Fruit fly (Drosophila melanogaster): ENCODE measurements around the gene CG8032.

The CG8032 gene

DNA sequence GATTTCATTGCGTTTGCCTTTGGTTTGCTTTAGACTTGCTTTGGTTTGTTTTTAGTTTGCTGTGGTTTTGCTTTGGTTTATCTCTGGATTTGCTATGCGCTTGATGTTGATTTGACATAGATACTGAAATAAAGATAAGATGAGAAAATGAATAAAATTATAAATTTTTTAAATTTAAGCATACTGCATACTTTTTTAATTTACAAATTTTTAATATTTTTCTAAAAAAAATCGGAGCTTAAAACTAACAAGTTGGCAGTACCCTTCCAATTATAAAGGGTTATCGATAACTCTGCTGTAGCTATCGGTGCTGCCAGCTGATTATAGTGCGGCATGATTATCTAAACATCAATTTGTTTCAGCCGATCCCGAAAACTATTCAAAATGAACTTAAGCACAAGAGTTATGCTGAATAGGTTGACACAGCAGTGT is 9.9 kb downstream of the CG8032 start, which contains the start of gene mRpL19 (continued):
- TF ChIP-seq Opbp (GFP tag; IDR thresholded peaks at IDR 0.05; ENCODE audit: partially characterized antibody), result no peak; the same call in 2 of the 3 replicates
- peak; percentile 70 for TF ChIP-seq gem (tag; optimal IDR thresholded peaks at IDR 0.05)
- no peak for TF ChIP-seq mam (GFP tag; optimal IDR thresholded peaks at IDR 0.05)
- TF ChIP-seq BtbVII (GFP tag; optimal IDR thresholded peaks at IDR 0.05), result no peak
- peak; percentile 64 for TF ChIP-seq Fer1 (GFP tag; optimal IDR thresholded peaks at IDR 0.05)
- TF ChIP-seq CG4617 (GFP tag; optimal IDR thresholded peaks at IDR 0.05; ENCODE audit: borderline replicate concordance), result peak; percentile 22
- TF ChIP-seq esg (GFP tag; conservative IDR thresholded peaks at IDR 0.05), result no peak
- TF ChIP-seq CG9876 (GFP tag; optimal IDR thresholded peaks at IDR 0.05), result no peak
- TF ChIP-seq usp (GFP tag; optimal IDR thresholded peaks at IDR 0.05), result no peak
- peak; percentile 44 to 88 for TF ChIP-seq crp (GFP tag; optimal IDR thresholded peaks at IDR 0.05)
- TF ChIP-seq Abd-B (GFP tag; optimal IDR thresholded peaks at IDR 0.05), result no peak
- 0 out of 4 replicates have a peak, but pooled peaks have one; percentile 40 for TF ChIP-seq chinmo (GFP tag; IDR thresholded peaks at IDR 0.05; ENCODE audit: partially characterized antibody)
- peak; percentile 59 for TF ChIP-seq tap (tag; optimal IDR thresholded peaks at IDR 0.05)
- TF ChIP-seq Hmx (GFP tag; optimal IDR thresholded peaks at IDR 0.05), result no peak
- no peak for TF ChIP-seq CG8478 (optimal IDR thresholded peaks at IDR 0.05)
- no peak for TF ChIP-seq Spps (tag; optimal IDR thresholded peaks at IDR 0.05)
- no peak for TF ChIP-seq onecut (GFP tag; IDR thresholded peaks at IDR 0.05)
- TF ChIP-seq jumu (GFP tag; optimal IDR thresholded peaks at IDR 0.05), result no peak
- no peak for TF ChIP-seq Dip2 (GFP tag; IDR thresholded peaks at IDR 0.05)
- TF ChIP-seq CG14860 (GFP tag; IDR thresholded peaks at IDR 0.05; ENCODE audit: partially characterized antibody), result no peak
- peak; percentile 7 for TF ChIP-seq CG3281 (GFP tag; optimal IDR thresholded peaks at IDR 0.05)
- TF ChIP-seq disco-r (GFP tag; optimal IDR thresholded peaks at IDR 0.05), result no peak
- TF ChIP-seq Six4 (GFP tag; optimal IDR thresholded peaks at IDR 0.05), result peak; percentile 5
- no peak for TF ChIP-seq CG17912 (GFP tag; optimal IDR thresholded peaks at IDR 0.05)
- TF ChIP-seq CG12155 (GFP tag; optimal IDR thresholded peaks at IDR 0.05), result peak; percentile 28
- TF ChIP-seq CG18764 (GFP tag; optimal IDR thresholded peaks at IDR 0.05), result peak; percentile 20
- TF ChIP-seq trh (GFP tag; optimal IDR thresholded peaks at IDR 0.05), result no peak
- TF ChIP-seq fd102C (GFP tag; optimal IDR thresholded peaks at IDR 0.05), result no peak
- TF ChIP-seq h (optimal IDR thresholded peaks at IDR 0.05), result no peak
- TF ChIP-seq CG14965 (GFP tag; optimal IDR thresholded peaks at IDR 0.05; ENCODE audit: borderline replicate concordance), result no peak
- no peak for TF ChIP-seq ATbp (GFP tag; optimal IDR thresholded peaks at IDR 0.05)
- TF ChIP-seq C15 (GFP tag; IDR thresholded peaks at IDR 0.05), result no peak
- no peak for TF ChIP-seq slp2 (GFP tag; optimal IDR thresholded peaks at IDR 0.05)
- TF ChIP-seq lbe (GFP tag; optimal IDR thresholded peaks at IDR 0.05), result peak; percentile 52
- peak; percentile 58 for TF ChIP-seq CG12299 (tag; optimal IDR thresholded peaks at IDR 0.05)
- peak; percentile 39; the same call in 2 of the 3 replicates for TF ChIP-seq Doc3 (GFP tag; IDR thresholded peaks at IDR 0.05; ENCODE audit: partially characterized antibody)
- peak; percentile 70 for TF ChIP-seq unc-4 (GFP tag; IDR thresholded peaks at IDR 0.05; ENCODE audit: partially characterized antibody)
- TF ChIP-seq CG11696 (GFP tag; IDR thresholded peaks at IDR 0.05), result no peak
- no peak for TF ChIP-seq da (GFP tag; optimal IDR thresholded peaks at IDR 0.05)
- no peak for TF ChIP-seq so (GFP tag; IDR thresholded peaks at IDR 0.05)
- no peak for TF ChIP-seq ssp (GFP tag; IDR thresholded peaks at IDR 0.05)
- peak; percentile 42 for TF ChIP-seq CG8388 (GFP tag; optimal IDR thresholded peaks at IDR 0.05)
- no peak for TF ChIP-seq Ets65A (GFP tag)
- TF ChIP-seq mirr (GFP tag; optimal IDR thresholded peaks at IDR 0.05), result no peak
- TF ChIP-seq unpg (GFP tag; optimal IDR thresholded peaks at IDR 0.05), result peak; percentile 63
- TF ChIP-seq gcm (GFP tag; optimal IDR thresholded peaks at IDR 0.05), result peak; percentile 50
- no peak for TF ChIP-seq luna (GFP tag; optimal IDR thresholded peaks at IDR 0.05)
- TF ChIP-seq sens (GFP tag), result peak; percentile 68
- peak; percentile 26 for TF ChIP-seq CG9727 (GFP tag; optimal IDR thresholded peaks at IDR 0.05)
- no peak for TF ChIP-seq fd3F (GFP tag; optimal IDR thresholded peaks at IDR 0.05)
- peak; percentile 46 for TF ChIP-seq CG10147 (GFP tag; optimal IDR thresholded peaks at IDR 0.05)
- no peak for TF ChIP-seq eyg (GFP tag; optimal IDR thresholded peaks at IDR 0.05)
